Fruit fly (Drosophila melanogaster) whole organism, wandering third instar larva: ENCODE measurements around the gene Cpr11A.
A peak's percentile ranks its signal among the peaks of the same experiment; 100 is the strongest.

Experiments used
- Abd-B ChIP-seq: fragments of >200 bp; optimal IDR thresholded peaks from 2 replicates; lab custom pipeline; 2017; ENCODE audit warnings: missing biosample characterization, missing genetic modification characterization
- CG9705 ChIP-seq: fragments of 200-800 bp; sonication (Bioruptor generic); optimal IDR thresholded peaks from 2 replicates; lab custom pipeline; 2018; ENCODE audit warnings: missing biosample characterization, mild to moderate bottlenecking, missing genetic modification characterization
- CrebA ChIP-seq: fragments of 200-800 bp; sonication (Bioruptor generic); optimal IDR thresholded peaks from 2 replicates; lab custom pipeline; 2016; ENCODE audit warnings: missing biosample characterization, mild to moderate bottlenecking, missing genetic modification characterization, borderline replicate concordance
- Dif ChIP-seq: fragments of 200-275, 200-300 bp; sonication (Bioruptor generic); optimal IDR thresholded peaks from 2 replicates; lab custom pipeline; 2018; ENCODE audit warnings: missing biosample characterization, missing genetic modification characterization; ENCODE audit not compliant: partially characterized antibody
- GATAd ChIP-seq: sonication (Bioruptor generic); optimal IDR thresholded peaks from 2 replicates; lab custom pipeline; 2016; ENCODE audit warnings: missing biosample characterization, missing genetic modification characterization
- HLH106 ChIP-seq: fragments of 200-800 bp; optimal IDR thresholded peaks from 3 replicates; lab custom pipeline; 2019; ENCODE audit warnings: missing biosample characterization, mild to moderate bottlenecking, missing genetic modification characterization, moderate library complexity
- Hnf4 ChIP-seq: fragments of 200-800 bp; sonication (Bioruptor generic); optimal IDR thresholded peaks from 2 replicates; lab custom pipeline; 2016; ENCODE audit warnings: missing biosample characterization, mild to moderate bottlenecking, missing genetic modification characterization
- Hr78 ChIP-seq: fragments of >200 bp; optimal IDR thresholded peaks from 2 replicates; lab custom pipeline; 2017; ENCODE audit warnings: missing biosample characterization, missing genetic modification characterization
- Hr83 ChIP-seq: fragments of 200-300 bp; sonication (Bioruptor generic); optimal IDR thresholded peaks from 2 replicates; lab custom pipeline; 2016; ENCODE audit warnings: missing biosample characterization, mild to moderate bottlenecking, missing genetic modification characterization, moderate library complexity; ENCODE audit not compliant: poor library complexity, severe bottlenecking
- Jra ChIP-seq: sonication (Bioruptor generic); optimal IDR thresholded peaks from 2 replicates; lab custom pipeline; 2016; ENCODE audit warnings: missing biosample characterization, missing genetic modification characterization
- Myc ChIP-seq: fragments of >200 bp; optimal IDR thresholded peaks from 2 replicates; lab custom pipeline; 2017
- N ChIP-seq: fragments of >200 bp; optimal IDR thresholded peaks from 2 replicates; lab custom pipeline; 2018; ENCODE audit warnings: missing biosample characterization, missing external identifiers, missing genetic modification characterization
- Sp1 ChIP-seq: fragments of 200-800 bp; sonication (Bioruptor generic); optimal IDR thresholded peaks from 3 replicates; lab custom pipeline; 2019; ENCODE audit warnings: missing biosample characterization, mild to moderate bottlenecking, missing genetic modification characterization, moderate library complexity
- Vsx2 ChIP-seq: fragments of 200-300, 225-300 bp; sonication (Bioruptor generic); optimal IDR thresholded peaks from 2 replicates; lab custom pipeline; 2018; ENCODE audit warnings: missing biosample characterization, missing genetic modification characterization; ENCODE audit not compliant: partially characterized antibody
- brk ChIP-seq: fragments of 200-800 bp; sonication (Bioruptor generic); optimal IDR thresholded peaks from 2 replicates; lab custom pipeline; 2016; ENCODE audit warnings: missing biosample characterization, mild to moderate bottlenecking, missing genetic modification characterization
- dl ChIP-seq, 2 experiments: fragments of 175-275, 200-275 bp in 1 of 2; fragments of 200-275 bp in 1 of 2; sonication (Bioruptor generic); optimal IDR thresholded peaks; lab custom pipeline; 2018; ENCODE audit warnings: mild to moderate bottlenecking in 2 of 2, missing biosample characterization in 2 of 2, missing genetic modification characterization in 2 of 2, moderate library complexity in 2 of 2; ENCODE audit not compliant: partially characterized antibody in 2 of 2, insufficient read depth in 1 of 2
- dmrt93B ChIP-seq: fragments of 200-800 bp; sonication (Bioruptor generic); optimal IDR thresholded peaks from 2 replicates; lab custom pipeline; 2018; ENCODE audit warnings: missing biosample characterization, mild to moderate bottlenecking, missing genetic modification characterization
- dsf ChIP-seq: sonication (Bioruptor generic); optimal IDR thresholded peaks from 2 replicates; lab custom pipeline; 2016; ENCODE audit warnings: missing biosample characterization, missing genetic modification characterization, borderline replicate concordance
- ey ChIP-seq: fragments of 200-800 bp; sonication (Bioruptor generic); optimal IDR thresholded peaks from 2 replicates; lab custom pipeline; 2016; ENCODE audit warnings: missing biosample characterization, missing genetic modification characterization
- foxo ChIP-seq, 2 experiments: fragments of 200-800 bp; sonication (Bioruptor generic); optimal IDR thresholded peaks; 2 replicates in 1 of 2; 3 replicates in 1 of 2; lab custom pipeline; 2016 to 2017; ENCODE audit warnings: missing biosample characterization in 2 of 2, missing genetic modification characterization in 2 of 2
- fru ChIP-seq: fragments of 200-800 bp; sonication (Bioruptor generic); optimal IDR thresholded peaks from 3 replicates; lab custom pipeline; 2016; ENCODE audit warnings: missing biosample characterization, mild to moderate bottlenecking, missing genetic modification characterization
- jim ChIP-seq: fragments of 175-275, 200-325 bp; sonication (Bioruptor generic); optimal IDR thresholded peaks from 2 replicates; lab custom pipeline; 2016; ENCODE audit warnings: missing biosample characterization, mild to moderate bottlenecking, missing genetic modification characterization
- lola ChIP-seq: fragments of >200 bp; optimal IDR thresholded peaks from 2 replicates; lab custom pipeline; 2017; ENCODE audit warnings: missing biosample characterization, missing genetic modification characterization
- pan ChIP-seq: fragments of >200 bp; optimal IDR thresholded peaks from 2 replicates; lab custom pipeline; 2017
- psq ChIP-seq: fragments of 200-800 bp; sonication (Bioruptor generic); optimal IDR thresholded peaks from 3 replicates; lab custom pipeline; 2017; ENCODE audit warnings: missing biosample characterization, mild to moderate bottlenecking, missing genetic modification characterization, moderate library complexity
- rgr ChIP-seq: fragments of 200-800 bp; sonication (Bioruptor generic); optimal IDR thresholded peaks from 3 replicates; lab custom pipeline; 2016; ENCODE audit warnings: missing biosample characterization, mild to moderate bottlenecking, missing genetic modification characterization
- sage ChIP-seq: fragments of 200-800 bp; sonication (Bioruptor generic); optimal IDR thresholded peaks from 2 replicates; lab custom pipeline; 2016; ENCODE audit warnings: missing biosample characterization, mild to moderate bottlenecking, missing genetic modification characterization
- sv ChIP-seq: fragments of 200-800 bp; sonication (Bioruptor generic); optimal IDR thresholded peaks from 3 replicates; lab custom pipeline; 2016; ENCODE audit warnings: missing biosample characterization, missing genetic modification characterization
- tai ChIP-seq: sonication (Bioruptor generic); optimal IDR thresholded peaks from 2 replicates; lab custom pipeline; 2016; ENCODE audit warnings: missing biosample characterization, missing genetic modification characterization
- usp ChIP-seq: fragments of >200 bp; optimal IDR thresholded peaks from 2 replicates; lab custom pipeline; 2017; ENCODE audit warnings: missing biosample characterization, missing genetic modification characterization
- woc ChIP-seq: sonication (Bioruptor generic); optimal IDR thresholded peaks from 2 replicates; lab custom pipeline; 2016; ENCODE audit warnings: missing biosample characterization, mild to moderate bottlenecking, missing genetic modification characterization

Gene Cpr11A

DNA sequence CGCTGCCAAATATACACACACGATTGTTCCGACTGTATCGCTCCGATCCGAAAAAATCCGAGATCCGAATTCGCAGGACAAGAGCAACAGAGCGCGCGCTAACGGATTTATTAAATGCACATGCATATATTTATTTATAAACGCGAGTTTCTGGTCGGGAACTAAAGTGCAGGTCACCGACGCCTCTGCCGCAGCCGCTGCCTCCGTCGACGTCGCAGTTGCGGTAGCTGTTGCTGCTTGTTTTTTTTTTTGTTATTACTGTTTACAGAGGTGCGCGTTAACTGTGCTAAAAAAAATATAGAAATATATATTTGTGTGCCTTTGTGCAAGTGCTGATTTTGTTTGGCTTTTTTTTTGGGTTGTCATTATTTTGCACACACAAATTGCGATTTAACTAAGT, 23.2 kb upstream of the Cpr11A start:
- TF ChIP-seq CG9705 (GFP tag; lab: Kevin White, UChicago) (no peak), lola (GFP tag; lab: Kevin White, UChicago) (no peak), GATAd (no peak), Vsx2 (no peak), dmrt93B (GFP tag; lab: Kevin White, UChicago) (no peak), Sp1 (GFP tag; lab: Kevin White, UChicago) (no peak), dl (GFP tag; optimal IDR thresholded peaks at IDR 0.05; lab: Kevin White, UChicago; ENCODE audit: insufficient read depth in 1 of 2, partially characterized antibody in 2 of 2) (no peak), rgr (GFP tag; lab: Kevin White, UChicago) (no peak), usp (GFP tag; lab: Kevin White, UChicago) (no peak), Hr83 (GFP tag; lab: Kevin White, UChicago) (no peak), Hnf4 (no peak), woc (GFP tag; lab: Kevin White, UChicago) (no peak), N (GFP tag; lab: Kevin White, UChicago) (no peak), jim (GFP tag; lab: Kevin White, UChicago) (no peak), dsf (GFP tag; lab: Kevin White, UChicago) (no peak), HLH106 (tag; lab: Kevin White, UChicago) (no peak), tai (GFP tag; lab: Kevin White, UChicago) (no peak), pan (lab: Kevin White, UChicago) (no peak), CrebA (GFP tag; lab: Kevin White, UChicago) (no peak), Jra (GFP tag; lab: Kevin White, UChicago) (no peak)

DNA sequence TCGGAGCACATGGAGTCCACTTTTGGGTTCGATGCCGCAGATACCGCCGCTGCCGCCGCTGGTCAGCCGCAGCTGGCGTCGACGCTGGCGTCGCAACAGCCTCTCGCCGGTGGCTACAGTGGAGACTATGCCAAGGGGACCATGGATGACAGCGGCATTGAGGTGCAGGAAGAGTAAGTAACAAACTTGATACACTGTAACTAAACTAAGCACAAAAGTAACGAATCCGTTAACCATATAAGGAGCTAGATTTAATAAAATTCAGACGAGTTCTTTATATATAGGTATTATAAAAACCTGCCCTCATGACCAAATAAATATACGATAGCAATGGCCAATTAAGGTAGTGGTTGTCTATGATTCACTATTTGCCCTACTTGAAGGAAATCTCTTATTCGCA, 21.5 kb upstream of the Cpr11A start:
- no peak for TF ChIP-seq sv (GFP tag; lab: Kevin White, UChicago)
- no peak for TF ChIP-seq Myc (lab: Kevin White, UChicago)
- no peak for TF ChIP-seq Vsx2
- no peak for TF ChIP-seq dl (GFP tag; optimal IDR thresholded peaks at IDR 0.05; lab: Kevin White, UChicago; ENCODE audit: insufficient read depth in 1 of 2, partially characterized antibody in 2 of 2)
- TF ChIP-seq Abd-B (GFP tag; lab: Kevin White, UChicago), result no peak
- no peak for TF ChIP-seq woc (GFP tag; lab: Kevin White, UChicago)
- no peak for TF ChIP-seq CrebA (GFP tag; lab: Kevin White, UChicago)
- TF ChIP-seq ey (GFP tag; lab: Kevin White, UChicago), result no peak
- TF ChIP-seq brk, result no peak
- TF ChIP-seq psq (GFP tag; lab: Kevin White, UChicago), result no peak
- TF ChIP-seq dmrt93B (GFP tag; lab: Kevin White, UChicago), result no peak
- TF ChIP-seq pan (lab: Kevin White, UChicago), result no peak
- no peak for TF ChIP-seq usp (GFP tag; lab: Kevin White, UChicago)
- TF ChIP-seq HLH106 (tag; lab: Kevin White, UChicago), result no peak
- TF ChIP-seq CG9705 (GFP tag; lab: Kevin White, UChicago), result no peak
- TF ChIP-seq Dif, result no peak

dm6 chrX:12466541-12467240, 20.1 kb upstream of the Cpr11A start:
- TF ChIP-seq foxo (GFP tag; optimal IDR thresholded peaks at IDR 0.05; lab: Kevin White, UChicago) (peak in 1 of 2 experiments; percentile 13), ey (GFP tag; lab: Kevin White, UChicago) (peak; percentile 0), psq (GFP tag; lab: Kevin White, UChicago) (no peak)

DNA sequence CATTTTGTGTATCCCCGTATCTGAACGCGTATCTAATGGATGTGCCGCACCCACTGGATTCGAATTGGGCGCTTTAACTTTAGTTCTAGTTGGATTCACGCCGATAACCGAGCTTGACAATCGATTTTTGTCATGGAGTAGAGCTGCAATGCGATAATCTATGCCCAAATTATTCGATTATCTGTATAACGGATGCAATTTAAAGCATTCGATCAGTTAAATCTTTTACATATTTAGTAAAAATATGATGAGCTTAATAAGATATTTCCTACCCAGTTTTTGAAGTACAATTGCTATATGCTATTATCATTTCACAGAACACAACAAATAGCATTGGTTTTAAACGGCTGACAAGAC, 19.6 kb upstream of the Cpr11A start:
- TF ChIP-seq usp (GFP tag; lab: Kevin White, UChicago) (no peak), N (GFP tag; lab: Kevin White, UChicago) (no peak), sv (GFP tag; lab: Kevin White, UChicago) (no peak), foxo (GFP tag; optimal IDR thresholded peaks at IDR 0.05; lab: Kevin White, UChicago) (no peak), Vsx2 (no peak), brk (no peak), sage (GFP tag; lab: Kevin White, UChicago) (no peak), fru (GFP tag; lab: Kevin White, UChicago) (no peak), Hr78 (no peak), Myc (lab: Kevin White, UChicago) (no peak)
